Worm (Caenorhabditis elegans): ENCODE data around the gene pigb-1.

pigb-1 gene

DNA sequence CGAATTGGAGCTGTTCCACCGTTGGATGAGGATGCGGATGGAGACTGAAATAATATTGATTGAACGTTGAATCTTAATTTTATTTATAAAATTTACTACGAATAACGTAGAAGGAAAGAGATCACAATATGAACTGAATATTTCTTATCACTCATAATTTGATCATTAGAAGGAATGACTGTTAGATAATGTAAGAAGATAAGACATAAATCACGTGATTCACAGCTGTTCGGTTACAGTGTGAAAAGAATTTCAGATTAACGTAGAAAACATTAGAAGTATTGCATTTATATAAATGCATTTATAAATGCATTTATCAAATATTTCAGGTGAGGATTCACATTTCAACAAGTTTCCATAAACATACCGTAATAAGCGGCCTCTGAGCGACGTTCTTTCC is 50.0 kb downstream of the pigb-1 start:
- TF ChIP-seq flt-1 (GFP tag; IDR thresholded peaks at IDR 0.05), result no peak
- no peak for TF ChIP-seq T22C8.4 (GFP tag; IDR thresholded peaks at IDR 0.05)
- no peak for TF ChIP-seq tab-1 (GFP tag; IDR thresholded peaks at IDR 0.05)
- no peak for TF ChIP-seq ztf-23 (GFP tag; IDR thresholded peaks at IDR 0.05)
- TF ChIP-seq ztf-29 (GFP tag; IDR thresholded peaks at IDR 0.05), result no peak
- TF ChIP-seq ref-1 (GFP tag; conservative IDR thresholded peaks at IDR 0.05), result no peak
- TF ChIP-seq cog-1 (tag; optimal IDR thresholded peaks at IDR 0.05), result no peak
- no peak for TF ChIP-seq klf-2 (GFP tag; conservative IDR thresholded peaks at IDR 0.05)
- TF ChIP-seq med-1 (GFP tag; optimal IDR thresholded peaks at IDR 0.05; ENCODE audit: insufficient read depth), result no peak

DNA sequence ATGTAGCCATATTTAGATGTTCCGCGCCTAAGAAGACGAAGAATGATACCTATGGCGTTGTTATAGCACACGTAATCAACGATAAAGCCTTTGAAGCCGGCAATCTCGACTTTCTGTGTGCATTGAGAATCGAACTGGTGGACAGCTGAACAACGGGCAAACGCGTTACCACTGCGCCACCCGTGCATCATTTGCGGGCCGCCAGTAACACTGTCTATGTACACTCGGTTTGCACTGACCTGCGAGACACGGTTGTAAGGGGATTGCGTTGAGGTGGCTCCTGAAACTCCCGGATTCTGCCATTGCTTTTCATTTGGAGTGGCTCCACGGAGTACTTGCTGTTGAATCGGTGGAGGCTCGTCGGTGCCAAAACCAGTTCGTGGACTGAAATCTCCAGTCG is 50.5 kb downstream of the pigb-1 start:
- TF ChIP-seq tab-1 (GFP tag; IDR thresholded peaks at IDR 0.05) (peak; percentile 88), ztf-23 (GFP tag; IDR thresholded peaks at IDR 0.05) (peak; percentile 80), T22C8.4 (GFP tag; IDR thresholded peaks at IDR 0.05) (peak; percentile 42), klf-2 (GFP tag; conservative IDR thresholded peaks at IDR 0.05) (peak; percentile 51; the same call in 1 of the 2 replicates), med-1 (GFP tag; optimal IDR thresholded peaks at IDR 0.05; ENCODE audit: insufficient read depth) (peak; percentile 27), cog-1 (tag; optimal IDR thresholded peaks at IDR 0.05) (peak; percentile 71), flt-1 (GFP tag; IDR thresholded peaks at IDR 0.05) (peak; percentile 93), ref-1 (GFP tag; conservative IDR thresholded peaks at IDR 0.05) (peak; percentile 66), ztf-29 (GFP tag; IDR thresholded peaks at IDR 0.05) (peak; percentile 90)
